Fruit fly (Drosophila melanogaster): ENCODE measurements around the gene CG43998.
A peak's percentile ranks its signal among the peaks of the same experiment; 100 is the strongest.

Gene CG43998

DNA sequence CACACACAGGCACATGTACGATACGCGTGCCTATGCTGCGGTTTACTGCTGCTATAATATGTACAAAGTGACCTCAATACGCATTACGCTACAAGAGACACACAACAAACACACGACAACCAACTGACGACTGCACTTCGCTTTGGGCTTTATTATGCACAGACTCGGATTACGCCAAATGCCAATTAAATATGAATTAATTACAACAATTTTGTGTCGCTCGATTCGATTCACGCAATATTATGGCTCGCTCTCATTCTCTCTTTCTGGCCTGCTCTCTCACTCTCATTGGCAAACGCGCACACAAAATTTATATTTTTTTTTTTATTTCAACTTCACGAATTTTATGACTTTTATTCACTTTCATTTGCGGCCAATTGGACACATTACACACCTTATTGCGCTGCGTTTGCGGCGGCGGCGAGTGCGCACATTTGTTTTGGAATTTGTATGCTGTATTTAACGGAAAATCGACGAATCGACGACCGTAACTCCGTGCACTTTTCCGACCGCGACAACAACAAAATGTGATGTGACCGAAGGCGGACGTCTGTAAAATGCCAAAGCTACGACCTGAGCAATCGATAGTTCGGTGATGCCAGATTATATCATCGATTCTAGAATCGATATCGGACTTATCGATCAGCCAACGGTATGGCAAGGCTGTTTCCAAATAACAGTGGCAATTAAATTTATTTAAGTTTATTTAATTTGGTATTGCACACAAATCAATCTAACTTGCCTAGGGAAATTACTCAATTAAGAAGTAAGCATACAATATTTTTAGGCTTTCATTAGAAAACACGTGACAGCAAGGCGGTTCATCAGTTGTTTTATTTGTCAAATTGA lies 6.1 kb downstream of the CG43998 start, which contains the start of the genes sba and CG31141:
TSS of gene sba (minus strand) at position 472 of the 849 bp plus-strand sequence.
TSS of gene CG31141 (plus strand) at position 799 of the 849 bp plus-strand sequence.
- no peak for TF ChIP-seq salr (GFP tag; optimal IDR thresholded peaks at IDR 0.05)
- TF ChIP-seq CG8119 (GFP tag; IDR thresholded peaks at IDR 0.05): no peak
- TF ChIP-seq CG6792 (GFP tag; optimal IDR thresholded peaks at IDR 0.05): no peak
- TF ChIP-seq Smox (GFP tag; optimal IDR thresholded peaks at IDR 0.05): no peak
- no peak for TF ChIP-seq CG31627 (GFP tag; optimal IDR thresholded peaks at IDR 0.05)
- no peak for TF ChIP-seq ss (GFP tag; optimal IDR thresholded peaks at IDR 0.05)
- peak; percentile 79 for TF ChIP-seq CG6854 (GFP tag; optimal IDR thresholded peaks at IDR 0.05)
- no peak for TF ChIP-seq Hr4 (GFP tag; optimal IDR thresholded peaks at IDR 0.05)
- peak; percentile 26 for TF ChIP-seq dsx (GFP tag; optimal IDR thresholded peaks at IDR 0.05; ENCODE audit: poor library complexity, severe bottlenecking)
- peak; percentile 67 for TF ChIP-seq Eip78C (GFP tag)
- TF ChIP-seq CG3032 (tag; optimal IDR thresholded peaks at IDR 0.05): peak; percentile 13
- TF ChIP-seq CG9139 (GFP tag; optimal IDR thresholded peaks at IDR 0.05): no peak
- TF ChIP-seq CG10631 (GFP tag; optimal IDR thresholded peaks at IDR 0.05): no peak
- no peak for TF ChIP-seq lz (GFP tag; optimal IDR thresholded peaks at IDR 0.05)
- TF ChIP-seq CG3919 (GFP tag; optimal IDR thresholded peaks at IDR 0.05): no peak
- TF ChIP-seq fkh (GFP tag; optimal IDR thresholded peaks at IDR 0.05): no peak
- TF ChIP-seq CG32006 (GFP tag; optimal IDR thresholded peaks at IDR 0.05): no peak
- no peak for TF ChIP-seq CG6276 (GFP tag; optimal IDR thresholded peaks at IDR 0.05)
- peak; percentile 65 for TF ChIP-seq vri (GFP tag; optimal IDR thresholded peaks at IDR 0.05)
- TF ChIP-seq Ets21C (GFP tag; optimal IDR thresholded peaks at IDR 0.05): no peak
- TF ChIP-seq Sox14 (GFP tag; optimal IDR thresholded peaks at IDR 0.05): peak; percentile 39
- peak; percentile 25 for TF ChIP-seq esn (GFP tag; optimal IDR thresholded peaks at IDR 0.05)
- no peak for TF ChIP-seq Met (GFP tag; optimal IDR thresholded peaks at IDR 0.05)
- TF ChIP-seq CG34406 (GFP tag; optimal IDR thresholded peaks at IDR 0.05): no peak
- TF ChIP-seq CG16779 (tag; optimal IDR thresholded peaks at IDR 0.05): no peak
- peak; percentile 30 for TF ChIP-seq Lpt (GFP tag; optimal IDR thresholded peaks at IDR 0.05)
- peak; percentile 42 for TF ChIP-seq CG15336 (GFP tag; IDR thresholded peaks at IDR 0.05)
- no peak for TF ChIP-seq OdsH (GFP tag; optimal IDR thresholded peaks at IDR 0.05)
- no peak for TF ChIP-seq svp (GFP tag)
- TF ChIP-seq Eip75B (GFP tag; optimal IDR thresholded peaks at IDR 0.05): peak; percentile 20
- peak; percentile 5 for TF ChIP-seq topi (GFP tag; optimal IDR thresholded peaks at IDR 0.05)
- TF ChIP-seq CG11902 (GFP tag; optimal IDR thresholded peaks at IDR 0.05): no peak

DNA sequence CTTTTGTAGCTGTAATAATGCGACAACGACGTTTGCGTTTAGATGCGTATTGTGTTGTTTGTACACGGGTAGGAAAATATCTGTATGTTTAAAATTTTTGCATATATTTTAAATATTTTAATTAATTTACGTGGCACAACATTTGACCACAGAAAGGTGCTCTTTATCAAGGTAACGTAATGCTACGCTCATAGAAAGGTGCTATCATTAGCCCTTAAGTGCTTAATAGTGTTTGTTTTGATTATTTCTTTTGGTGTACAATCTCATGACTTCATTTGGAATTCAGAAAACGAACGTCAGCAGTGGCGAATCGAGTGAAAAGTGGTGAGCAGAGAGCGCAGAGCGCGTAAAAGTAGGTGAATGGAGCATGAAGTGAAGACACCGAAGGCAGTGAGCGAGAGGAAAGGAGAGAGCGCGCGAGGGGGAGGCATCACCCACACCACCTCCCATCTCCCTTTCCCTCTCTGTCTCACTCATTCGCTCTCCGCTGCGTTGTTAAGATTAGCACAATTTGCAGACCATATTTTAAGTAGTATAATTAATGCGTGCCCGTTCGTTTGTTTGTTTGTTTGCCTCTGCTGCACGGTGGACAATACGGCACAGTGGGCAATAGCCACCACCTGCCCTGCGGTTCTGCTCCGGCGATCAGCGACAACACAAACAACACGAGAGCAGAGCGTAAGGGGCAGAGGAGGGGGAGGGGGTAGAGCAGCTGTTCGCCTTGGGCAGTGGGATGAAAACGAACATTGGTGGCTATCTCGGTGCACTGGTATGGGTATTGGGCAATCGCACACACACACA lies 6.9 kb downstream of the CG43998 start:
- TF ChIP-seq dac (GFP tag; optimal IDR thresholded peaks at IDR 0.05) (peak; percentile 41), Ets21C (GFP tag; optimal IDR thresholded peaks at IDR 0.05) (no peak), CG6854 (GFP tag; optimal IDR thresholded peaks at IDR 0.05) (no peak), svp (GFP tag) (peak; percentile 73), Sox15 (GFP tag; optimal IDR thresholded peaks at IDR 0.05) (no peak), pdm3 (GFP tag; optimal IDR thresholded peaks at IDR 0.05) (peak; percentile 31), fd85E (GFP tag; optimal IDR thresholded peaks at IDR 0.05) (no peak), CG11294 (GFP tag; IDR thresholded peaks at IDR 0.05) (0 out of 2 replicates have a peak, but pooled peaks have one; percentile 60), CG3919 (GFP tag; optimal IDR thresholded peaks at IDR 0.05) (peak; percentile 42), Gug (GFP tag; IDR thresholded peaks at IDR 0.05) (peak; percentile 71), CG16779 (tag; optimal IDR thresholded peaks at IDR 0.05) (no peak), CG11902 (GFP tag; optimal IDR thresholded peaks at IDR 0.05) (peak; percentile 12), salr (GFP tag; optimal IDR thresholded peaks at IDR 0.05) (no peak), CG32006 (GFP tag; optimal IDR thresholded peaks at IDR 0.05) (peak; percentile 76), eg (GFP tag; IDR thresholded peaks at IDR 0.05) (peak; percentile 81), Eip93F (GFP tag; optimal IDR thresholded peaks at IDR 0.05) (no peak), Smox (GFP tag; optimal IDR thresholded peaks at IDR 0.05) (no peak), cyc (GFP tag; optimal IDR thresholded peaks at IDR 0.05) (no peak), CG6808 (GFP tag; optimal IDR thresholded peaks at IDR 0.05) (no peak), Eip78C (GFP tag) (peak; percentile 92), fkh (GFP tag; optimal IDR thresholded peaks at IDR 0.05) (peak; percentile 92), CG3032 (tag; optimal IDR thresholded peaks at IDR 0.05) (peak; percentile 47), CG10669 (GFP tag; optimal IDR thresholded peaks at IDR 0.05) (peak; percentile 49), Met (GFP tag; optimal IDR thresholded peaks at IDR 0.05) (peak; percentile 9), Hr38 (GFP tag; optimal IDR thresholded peaks at IDR 0.05) (no peak), CG8119 (GFP tag; IDR thresholded peaks at IDR 0.05) (peak; percentile 67), net (GFP tag; optimal IDR thresholded peaks at IDR 0.05) (peak; percentile 26), CG8319 (GFP tag; optimal IDR thresholded peaks at IDR 0.05) (no peak), Eip75B (GFP tag; optimal IDR thresholded peaks at IDR 0.05) (no peak)

All from whole organism, prepupa.